Fruit fly (Drosophila melanogaster): ENCODE measurements around the gene tHMG1.

The tHMG1 gene

DNA sequence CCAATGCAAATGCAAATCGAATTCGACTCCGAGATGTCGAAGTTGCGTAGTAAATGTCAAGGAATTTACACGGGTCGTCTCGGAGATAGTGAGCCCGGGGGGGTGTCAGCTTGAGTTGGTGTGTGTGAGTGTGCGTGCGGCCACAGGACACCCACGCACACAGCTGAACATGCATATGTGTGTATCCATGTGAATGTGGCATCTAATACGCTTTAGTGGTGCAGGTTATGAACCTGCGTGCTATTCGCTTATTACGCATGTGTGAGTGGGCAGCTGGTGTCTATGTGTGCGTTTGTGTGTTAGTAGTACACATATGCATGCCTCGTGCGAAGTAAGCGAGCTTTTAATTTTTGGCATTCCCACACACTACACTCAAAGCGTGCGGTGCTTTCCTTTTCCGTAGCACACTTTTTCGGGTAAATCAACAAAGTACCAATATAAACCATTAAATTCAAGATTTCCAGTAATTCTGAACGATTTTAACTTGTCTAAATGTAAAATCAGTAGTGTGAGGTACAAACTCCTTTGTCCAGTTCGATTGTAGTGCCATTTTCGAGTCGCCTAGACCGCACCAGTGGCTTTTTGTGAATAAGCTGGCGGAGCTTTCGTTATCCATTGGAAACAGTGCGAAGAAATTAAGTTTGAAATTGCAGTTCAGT lies 22.7 kb upstream of the tHMG1 start (continued):
- TF ChIP-seq Lpt (GFP tag; optimal IDR thresholded peaks at IDR 0.05) (no peak), Blimp-1 (GFP tag; optimal IDR thresholded peaks at IDR 0.05) (no peak), CG10669 (GFP tag; optimal IDR thresholded peaks at IDR 0.05) (no peak), esn (GFP tag; optimal IDR thresholded peaks at IDR 0.05) (no peak), acj6 (GFP tag; optimal IDR thresholded peaks at IDR 0.05) (no peak), CG8632 (GFP tag; optimal IDR thresholded peaks at IDR 0.05) (peak; percentile 33), CG16779 (tag; optimal IDR thresholded peaks at IDR 0.05) (peak; percentile 49), achi (GFP tag; optimal IDR thresholded peaks at IDR 0.05) (peak; percentile 66), CG8319 (GFP tag; optimal IDR thresholded peaks at IDR 0.05) (peak; percentile 12), Gug (GFP tag; IDR thresholded peaks at IDR 0.05) (peak; percentile 60), CG8119 (GFP tag; IDR thresholded peaks at IDR 0.05) (peak; percentile 79), CG6854 (GFP tag; optimal IDR thresholded peaks at IDR 0.05) (no peak), lz (GFP tag; optimal IDR thresholded peaks at IDR 0.05) (peak; percentile 72), Sox102F (GFP tag; optimal IDR thresholded peaks at IDR 0.05) (peak; percentile 70), CG11902 (GFP tag; optimal IDR thresholded peaks at IDR 0.05) (peak; percentile 33), pdm3 (GFP tag; optimal IDR thresholded peaks at IDR 0.05) (no peak), Ets21C (GFP tag; optimal IDR thresholded peaks at IDR 0.05) (peak; percentile 39)

DNA sequence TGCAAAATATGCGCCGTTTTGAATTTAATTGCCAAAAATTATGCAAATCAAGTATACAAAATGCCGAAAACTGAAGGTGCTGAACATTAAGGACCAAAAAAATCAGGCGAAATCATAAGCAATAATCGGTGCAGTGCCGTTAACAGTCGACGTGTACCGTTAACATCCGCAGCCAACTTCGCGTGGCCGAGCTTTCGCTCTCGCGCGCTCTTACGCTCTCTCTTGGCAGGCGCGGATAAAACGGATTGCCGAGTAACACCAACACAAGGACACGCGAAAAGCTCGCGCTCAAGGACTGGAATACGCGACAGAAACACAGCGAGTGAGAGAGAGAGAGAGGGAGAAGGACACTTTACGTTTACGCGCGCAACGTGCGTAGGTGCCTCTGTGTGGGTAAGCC lies 21.6 kb upstream of the tHMG1 start:
- no peak for TF ChIP-seq CG16779 (tag; optimal IDR thresholded peaks at IDR 0.05)
- TF ChIP-seq CG3919 (GFP tag; optimal IDR thresholded peaks at IDR 0.05): no peak
- no peak for TF ChIP-seq Hr39 (GFP tag; optimal IDR thresholded peaks at IDR 0.05)
- TF ChIP-seq Eip75B (GFP tag; optimal IDR thresholded peaks at IDR 0.05): no peak
- no peak for TF ChIP-seq dsx (GFP tag; optimal IDR thresholded peaks at IDR 0.05; ENCODE audit: poor library complexity, severe bottlenecking)
- no peak for TF ChIP-seq Lpt (GFP tag; optimal IDR thresholded peaks at IDR 0.05)
- no peak for TF ChIP-seq salr (GFP tag; optimal IDR thresholded peaks at IDR 0.05)
- TF ChIP-seq CG6792 (GFP tag; optimal IDR thresholded peaks at IDR 0.05): no peak
- no peak for TF ChIP-seq Eip93F (GFP tag; optimal IDR thresholded peaks at IDR 0.05)
- TF ChIP-seq vri (GFP tag; optimal IDR thresholded peaks at IDR 0.05): no peak

DNA sequence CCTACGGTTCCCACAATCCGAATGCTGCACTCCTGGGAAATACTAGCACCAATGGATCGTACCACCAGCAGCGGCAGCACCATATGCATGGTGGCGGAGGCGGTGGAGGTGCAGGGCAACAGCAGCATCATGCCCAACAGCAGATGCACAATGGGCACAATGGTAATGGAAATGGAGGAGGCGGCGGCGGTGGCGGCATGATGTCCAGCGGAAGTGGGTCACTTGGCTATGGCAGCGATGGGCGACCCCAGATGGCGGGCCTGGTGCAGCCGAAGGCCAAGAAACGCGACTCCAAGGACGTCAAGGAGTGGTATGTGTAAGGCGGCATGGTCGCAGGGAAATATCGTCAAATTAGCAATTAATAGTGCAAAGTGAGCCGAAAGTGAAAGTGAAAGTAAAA lies 8.1 kb upstream of the tHMG1 start:
- no peak for TF ChIP-seq Smox (GFP tag; optimal IDR thresholded peaks at IDR 0.05)
- no peak for TF ChIP-seq CG16779 (tag; optimal IDR thresholded peaks at IDR 0.05)
- TF ChIP-seq Sox15 (GFP tag; optimal IDR thresholded peaks at IDR 0.05): no peak
- no peak for TF ChIP-seq CG6854 (GFP tag; optimal IDR thresholded peaks at IDR 0.05)
- TF ChIP-seq CG15336 (GFP tag; IDR thresholded peaks at IDR 0.05): no peak
- TF ChIP-seq cyc (GFP tag; optimal IDR thresholded peaks at IDR 0.05): no peak

DNA sequence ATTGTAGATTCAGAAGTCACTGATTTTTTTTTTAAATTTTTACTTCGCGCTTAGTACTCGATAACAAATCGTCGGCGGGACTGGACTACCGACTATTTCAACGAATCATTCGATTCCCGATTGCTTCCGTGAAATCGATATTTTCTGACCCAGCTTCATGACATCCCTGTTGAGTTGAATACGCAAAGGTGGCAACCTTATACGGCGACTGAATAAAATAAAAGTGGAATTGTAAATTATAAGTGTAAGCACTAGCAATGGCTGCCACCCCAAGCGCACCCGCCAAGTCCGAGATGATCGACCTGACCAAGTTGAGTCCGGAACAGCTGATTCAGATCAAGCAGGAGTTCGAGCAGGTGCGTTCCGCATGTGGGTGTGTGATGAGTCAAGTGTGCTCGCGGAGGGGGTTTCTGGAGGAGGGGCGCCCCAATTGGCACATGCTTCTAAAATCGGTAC lies 4.6 kb upstream of the tHMG1 start, which contains the start of gene Pfdn5:
Gene Pfdn5, plus strand, starts transcription at position 3 of the 456 bp plus-strand sequence.
- no peak for TF ChIP-seq Hr4 (GFP tag; optimal IDR thresholded peaks at IDR 0.05)

DNA sequence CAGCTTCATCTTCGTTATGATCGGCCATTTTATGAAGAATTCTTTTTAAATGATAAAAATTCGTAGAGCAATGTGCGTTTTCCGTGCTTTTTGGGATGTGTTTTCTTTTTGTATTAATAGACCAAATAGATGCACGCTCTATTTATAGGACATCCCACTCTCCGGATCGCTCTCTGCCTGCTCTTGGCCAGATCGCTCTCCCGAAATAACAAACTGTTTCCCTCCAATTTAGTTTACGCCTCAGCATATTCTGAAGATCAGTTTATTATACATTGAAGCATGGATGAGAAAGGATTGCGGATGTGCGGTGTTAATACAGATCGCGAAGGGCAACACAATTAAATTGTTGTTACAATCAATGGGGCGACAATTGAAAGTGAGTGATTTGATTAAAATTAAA lies 2.8 kb upstream of the tHMG1 start, which contains the start of gene CG5376:
Gene CG5376, minus strand, starts transcription at position 101 of the 400 bp plus-strand sequence.
- no peak for TF ChIP-seq fd85E (GFP tag; optimal IDR thresholded peaks at IDR 0.05)
- no peak for TF ChIP-seq CG16779 (tag; optimal IDR thresholded peaks at IDR 0.05)
- no peak for TF ChIP-seq Met (GFP tag; optimal IDR thresholded peaks at IDR 0.05)
- no peak for TF ChIP-seq Ets21C (GFP tag; optimal IDR thresholded peaks at IDR 0.05)
- TF ChIP-seq net (GFP tag; optimal IDR thresholded peaks at IDR 0.05): no peak
- no peak for TF ChIP-seq ss (GFP tag; optimal IDR thresholded peaks at IDR 0.05)
- TF ChIP-seq CG32006 (GFP tag; optimal IDR thresholded peaks at IDR 0.05): no peak
- no peak for TF ChIP-seq CG11902 (GFP tag; optimal IDR thresholded peaks at IDR 0.05)
- no peak for TF ChIP-seq Eip75B (GFP tag; optimal IDR thresholded peaks at IDR 0.05)
- no peak for TF ChIP-seq CG8632 (GFP tag; optimal IDR thresholded peaks at IDR 0.05)
- TF ChIP-seq CG10631 (GFP tag; optimal IDR thresholded peaks at IDR 0.05): no peak
- no peak for TF ChIP-seq dac (GFP tag; optimal IDR thresholded peaks at IDR 0.05)
- no peak for TF ChIP-seq eg (GFP tag; IDR thresholded peaks at IDR 0.05)
- TF ChIP-seq CG6276 (GFP tag; optimal IDR thresholded peaks at IDR 0.05): no peak
